Worm (Caenorhabditis elegans) whole organism, midembryonic: ENCODE results near the gene F19F10.1.

Experiments used
- T22C8.4 ChIP-seq: fragments of 200-800 bp; sonication (Bioruptor generic); IDR thresholded peaks from 2 replicates; pipeline ENCODE4 v1.3.6; 2022; ENCODE audit warnings: missing genetic modification characterization, missing compliant biosample characterization
- cog-1 ChIP-seq: sonication (generic microtip); optimal IDR thresholded peaks from 2 replicates; lab custom pipeline; 2016; ENCODE audit warnings: missing genetic modification characterization, missing compliant biosample characterization
- flt-1 ChIP-seq: fragments of 200-800 bp; sonication (Bioruptor generic); IDR thresholded peaks from 2 replicates; pipeline ENCODE4 v1.3.6; 2022; ENCODE audit warnings: missing genetic modification characterization, missing compliant biosample characterization
- klf-2 ChIP-seq: fragments of 200-800 bp; sonication (Bioruptor generic); conservative IDR thresholded peaks from 2 replicates; pipeline ENCODE4 v1.3.6; 2022; ENCODE audit warnings: missing genetic modification reagents, missing genetic modification characterization, missing compliant biosample characterization
- med-1 ChIP-seq: sonication (generic microtip); optimal IDR thresholded peaks from 2 replicates; lab custom pipeline; 2017; ENCODE audit warnings: missing genetic modification characterization, mild to moderate bottlenecking, missing compliant biosample characterization, antibody characterized with exemption, missing genetic modification reagents; ENCODE audit not compliant: insufficient read depth
- ref-1 ChIP-seq: fragments of 200-800 bp; sonication (Bioruptor generic); conservative IDR thresholded peaks from 2 replicates; pipeline ENCODE4 v1.3.6; 2022; ENCODE audit warnings: missing genetic modification reagents, missing genetic modification characterization, missing compliant biosample characterization
- tab-1 ChIP-seq: fragments of 200-800 bp; sonication (Bioruptor generic); IDR thresholded peaks from 2 replicates; pipeline ENCODE4 v1.3.6; 2022; ENCODE audit warnings: missing genetic modification characterization, missing compliant biosample characterization
- ztf-23 ChIP-seq: fragments of 200-800 bp; sonication (Bioruptor generic); IDR thresholded peaks from 2 replicates; pipeline ENCODE4 v1.3.6; 2022; ENCODE audit warnings: missing genetic modification reagents, missing genetic modification characterization, missing compliant biosample characterization
- ztf-29 ChIP-seq: fragments of 200-800 bp; sonication (Bioruptor generic); IDR thresholded peaks from 2 replicates; pipeline ENCODE4 v1.3.6; 2022; ENCODE audit warnings: missing genetic modification reagents, missing genetic modification characterization, missing compliant biosample characterization

The F19F10.1 gene

DNA sequence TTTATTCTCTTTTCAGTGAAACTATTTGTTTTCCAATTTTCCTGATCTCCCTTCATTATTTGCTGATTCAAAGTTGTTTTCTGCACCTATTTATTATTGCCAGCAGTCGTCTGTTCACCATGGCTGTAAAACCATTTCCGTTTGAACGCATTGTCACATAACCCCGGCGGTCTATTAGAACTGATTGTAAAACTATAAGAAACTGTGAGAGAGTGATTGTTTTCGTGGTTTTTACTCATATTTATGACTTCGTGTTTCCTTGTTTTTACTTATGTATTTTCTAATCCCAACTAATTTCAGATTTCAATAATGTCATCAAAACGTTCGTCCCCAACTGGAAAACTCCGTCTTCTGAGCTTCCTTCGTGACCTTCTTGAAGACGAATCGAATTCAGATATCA is at the start of gene F19F10.1:
Gene F19F10.1, plus strand, starts transcription at position 301 of the 400 bp plus-strand sequence.
- TF ChIP-seq med-1 (GFP tag; lab: Kevin White, UChicago) (no peak), cog-1 (tag; lab: Kevin White, UChicago) (no peak), ztf-23 (GFP tag; lab: Robert Waterston, UW) (no peak), ref-1 (GFP tag; lab: Robert Waterston, UW) (no peak), klf-2 (GFP tag; lab: Robert Waterston, UW) (no peak), T22C8.4 (GFP tag; lab: Robert Waterston, UW) (no peak), flt-1 (no peak), tab-1 (GFP tag; lab: Robert Waterston, UW) (no peak), ztf-29 (no peak)

DNA sequence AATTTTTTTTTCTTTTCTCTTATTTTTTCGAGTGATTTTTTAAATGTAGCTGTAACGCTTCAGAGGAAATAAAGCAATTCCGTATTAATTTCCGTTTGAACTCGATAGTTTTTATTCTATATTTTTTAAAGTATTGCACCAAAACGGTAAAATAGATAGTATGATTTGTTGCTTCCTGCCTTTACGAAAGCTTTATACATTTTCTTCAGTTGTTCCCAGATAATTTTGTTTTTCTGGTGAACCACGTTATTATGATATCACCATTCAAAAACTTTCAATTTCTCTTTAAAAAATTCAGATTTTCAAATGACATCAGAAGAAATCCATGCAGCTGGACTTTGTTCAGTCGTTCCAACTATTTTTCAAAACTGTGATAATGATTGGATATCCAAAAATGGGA is 48.1 kb upstream of the F19F10.1 start, which contains the start of gene srb-18:
Gene srb-18, plus strand, starts transcription at position 301 of the 400 bp plus-strand sequence.
- TF ChIP-seq flt-1 (no peak), ref-1 (GFP tag; lab: Robert Waterston, UW) (no peak), ztf-23 (GFP tag; lab: Robert Waterston, UW) (no peak), tab-1 (GFP tag; lab: Robert Waterston, UW) (no peak), T22C8.4 (GFP tag; lab: Robert Waterston, UW) (no peak), klf-2 (GFP tag; lab: Robert Waterston, UW) (no peak), cog-1 (tag; lab: Kevin White, UChicago) (no peak), ztf-29 (no peak), med-1 (GFP tag; lab: Kevin White, UChicago) (no peak)

DNA sequence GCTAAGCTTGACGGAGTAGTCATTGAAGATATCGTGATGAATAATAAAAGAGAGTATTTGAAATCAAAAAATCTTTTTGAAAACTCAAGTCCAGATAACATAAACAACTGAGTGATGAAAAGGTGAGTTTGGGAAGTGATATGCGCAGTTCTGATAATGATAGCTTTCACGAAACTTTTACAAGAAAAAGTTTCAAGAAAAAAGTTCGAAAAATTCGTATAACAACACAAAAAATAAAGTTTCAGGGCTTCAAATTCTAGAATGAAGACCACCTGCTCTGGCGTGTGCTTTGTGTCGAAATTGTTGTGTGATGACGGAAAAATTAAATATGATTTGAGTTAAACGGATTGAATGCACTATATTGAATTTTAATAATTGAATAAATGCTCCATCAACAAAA is 43.0 kb upstream of the F19F10.1 start, which contains the start of gene srb-19:
Gene srb-19, minus strand, starts transcription at position 101 of the 400 bp plus-strand sequence.
- TF ChIP-seq ref-1 (GFP tag; lab: Robert Waterston, UW): no peak
- no peak for TF ChIP-seq klf-2 (GFP tag; lab: Robert Waterston, UW)
- no peak for TF ChIP-seq ztf-23 (GFP tag; lab: Robert Waterston, UW)
- no peak for TF ChIP-seq med-1 (GFP tag; lab: Kevin White, UChicago)
- TF ChIP-seq flt-1: no peak
- TF ChIP-seq tab-1 (GFP tag; lab: Robert Waterston, UW): no peak
- no peak for TF ChIP-seq cog-1 (tag; lab: Kevin White, UChicago)
- no peak for TF ChIP-seq ztf-29
- TF ChIP-seq T22C8.4 (GFP tag; lab: Robert Waterston, UW): no peak

DNA sequence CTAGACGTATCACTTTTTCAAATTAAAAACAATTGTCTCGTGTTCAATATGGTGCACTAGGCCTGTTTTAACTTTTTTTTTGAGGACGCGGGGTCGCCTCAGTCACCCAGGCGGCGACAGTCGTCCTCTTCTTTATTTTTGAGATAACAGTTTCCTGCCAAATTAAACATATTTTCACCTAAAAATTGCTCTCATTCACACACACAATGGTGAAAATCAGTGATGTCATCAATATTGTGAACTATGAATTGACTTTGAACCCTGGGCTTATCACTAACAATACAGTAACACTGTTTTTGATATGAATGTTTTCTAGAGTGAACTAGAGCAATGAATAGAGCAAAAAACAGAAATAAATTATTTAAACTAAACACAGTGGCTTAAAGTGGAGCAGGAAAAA is 41.7 kb upstream of the F19F10.1 start:
- TF ChIP-seq ztf-23 (GFP tag; lab: Robert Waterston, UW): no peak
- TF ChIP-seq med-1 (GFP tag; lab: Kevin White, UChicago): no peak
- TF ChIP-seq flt-1: no peak
- TF ChIP-seq ref-1 (GFP tag; lab: Robert Waterston, UW): no peak
- no peak for TF ChIP-seq tab-1 (GFP tag; lab: Robert Waterston, UW)
- TF ChIP-seq cog-1 (tag; lab: Kevin White, UChicago): no peak
- no peak for TF ChIP-seq klf-2 (GFP tag; lab: Robert Waterston, UW)
- TF ChIP-seq ztf-29: no peak
- no peak for TF ChIP-seq T22C8.4 (GFP tag; lab: Robert Waterston, UW)

DNA sequence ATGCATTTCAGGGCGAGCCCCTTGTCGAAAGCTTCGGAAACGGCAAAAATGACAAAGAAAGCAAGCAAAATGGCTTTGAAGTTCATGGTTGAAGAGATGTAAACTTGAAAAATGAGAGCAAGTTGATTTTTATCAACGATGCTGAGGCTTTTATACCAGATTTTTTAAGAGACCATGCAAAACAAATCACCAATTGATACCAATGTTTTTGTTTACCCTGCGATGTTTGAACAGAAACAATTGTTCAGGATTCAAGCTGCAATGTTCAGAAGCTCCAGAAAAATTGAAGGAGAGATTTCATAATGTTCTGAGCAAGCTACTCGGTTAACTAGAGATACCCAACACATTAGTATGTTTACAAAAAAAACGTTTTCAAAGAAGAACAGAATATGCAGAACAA is 40.8 kb upstream of the F19F10.1 start, which contains the start of gene C54F6.15:
Gene C54F6.15, minus strand, starts transcription at position 101 of the 400 bp plus-strand sequence.
- no peak for TF ChIP-seq klf-2 (GFP tag; lab: Robert Waterston, UW)
- TF ChIP-seq tab-1 (GFP tag; lab: Robert Waterston, UW): no peak
- TF ChIP-seq ref-1 (GFP tag; lab: Robert Waterston, UW): no peak
- TF ChIP-seq med-1 (GFP tag; lab: Kevin White, UChicago): no peak
- TF ChIP-seq T22C8.4 (GFP tag; lab: Robert Waterston, UW): no peak

DNA sequence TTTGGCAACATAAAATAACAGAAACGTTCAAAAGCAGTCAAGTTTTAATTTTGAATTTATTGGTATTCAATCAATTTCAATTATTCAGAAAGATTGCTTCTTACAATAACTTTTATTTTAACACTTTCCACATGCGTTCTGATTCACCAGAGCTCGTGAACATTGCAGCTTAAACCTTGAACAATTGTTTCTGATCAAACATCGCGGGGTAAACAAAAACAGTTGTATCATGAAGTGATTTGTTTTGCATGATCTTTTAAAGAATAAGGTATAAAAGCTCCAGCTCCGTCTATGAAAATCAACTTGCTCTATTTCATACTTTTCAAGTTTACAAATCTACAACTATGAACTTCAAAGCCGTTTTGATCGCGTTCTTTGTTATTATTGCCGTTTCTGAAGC is 39.7 kb upstream of the F19F10.1 start, which contains the start of gene C54F6.6:
Gene C54F6.6, plus strand, starts transcription at position 301 of the 400 bp plus-strand sequence.
- no peak for TF ChIP-seq ztf-23 (GFP tag; lab: Robert Waterston, UW)
- no peak for TF ChIP-seq ztf-29
- TF ChIP-seq flt-1: no peak
- no peak for TF ChIP-seq T22C8.4 (GFP tag; lab: Robert Waterston, UW)
- TF ChIP-seq klf-2 (GFP tag; lab: Robert Waterston, UW): no peak

DNA sequence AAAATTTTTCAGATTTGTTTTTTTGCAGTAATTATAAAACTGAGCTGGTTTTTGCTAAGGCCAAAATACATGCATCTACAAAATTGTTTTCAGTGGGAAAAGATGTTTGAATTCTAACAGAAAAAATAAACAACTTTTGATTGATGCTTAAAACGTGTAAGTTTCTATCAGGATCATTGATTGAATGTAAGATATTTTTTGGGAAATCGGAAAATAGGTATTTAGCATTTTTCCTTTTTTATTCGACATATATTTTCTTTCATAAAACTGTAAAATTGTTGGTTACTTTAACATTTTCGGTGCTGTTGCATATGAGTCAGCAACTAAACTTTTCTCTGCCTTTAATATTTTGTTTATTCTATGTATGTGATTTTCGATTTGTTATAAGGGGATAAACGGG is 38.6 kb upstream of the F19F10.1 start, which contains the start of gene C54F6.20:
Gene C54F6.20, plus strand, starts transcription at position 301 of the 400 bp plus-strand sequence.
- TF ChIP-seq ztf-23 (GFP tag; lab: Robert Waterston, UW): no peak
- TF ChIP-seq med-1 (GFP tag; lab: Kevin White, UChicago): no peak
- no peak for TF ChIP-seq cog-1 (tag; lab: Kevin White, UChicago)
- no peak for TF ChIP-seq ztf-29
- no peak for TF ChIP-seq flt-1

DNA sequence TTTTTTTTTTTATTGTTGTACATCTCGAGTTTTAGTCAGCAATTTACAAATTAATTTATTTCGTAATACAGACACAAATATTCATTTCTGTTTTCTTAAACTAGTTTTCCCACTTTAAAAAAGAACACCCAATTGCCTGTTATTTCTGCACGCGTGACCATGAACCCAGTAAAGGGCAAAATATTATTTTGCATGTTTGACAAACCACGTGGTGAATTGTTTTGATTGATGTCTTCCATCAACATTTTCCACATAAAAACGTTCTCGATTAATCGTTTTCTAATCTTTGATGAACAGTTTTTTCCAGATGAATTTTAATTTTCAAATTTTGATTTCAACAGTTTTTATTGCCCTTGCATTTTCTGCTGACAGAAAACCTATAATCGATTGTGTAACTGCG is 37.4 kb upstream of the F19F10.1 start, which contains the start of gene C54F6.18:
Gene C54F6.18, plus strand, starts transcription at position 301 of the 400 bp plus-strand sequence.
- no peak for TF ChIP-seq klf-2 (GFP tag; lab: Robert Waterston, UW)
- TF ChIP-seq T22C8.4 (GFP tag; lab: Robert Waterston, UW): no peak
- TF ChIP-seq ref-1 (GFP tag; lab: Robert Waterston, UW): no peak
- no peak for TF ChIP-seq ztf-29
- no peak for TF ChIP-seq tab-1 (GFP tag; lab: Robert Waterston, UW)
- no peak for TF ChIP-seq med-1 (GFP tag; lab: Kevin White, UChicago)
- no peak for TF ChIP-seq flt-1
- TF ChIP-seq cog-1 (tag; lab: Kevin White, UChicago): no peak
- no peak for TF ChIP-seq ztf-23 (GFP tag; lab: Robert Waterston, UW)

DNA sequence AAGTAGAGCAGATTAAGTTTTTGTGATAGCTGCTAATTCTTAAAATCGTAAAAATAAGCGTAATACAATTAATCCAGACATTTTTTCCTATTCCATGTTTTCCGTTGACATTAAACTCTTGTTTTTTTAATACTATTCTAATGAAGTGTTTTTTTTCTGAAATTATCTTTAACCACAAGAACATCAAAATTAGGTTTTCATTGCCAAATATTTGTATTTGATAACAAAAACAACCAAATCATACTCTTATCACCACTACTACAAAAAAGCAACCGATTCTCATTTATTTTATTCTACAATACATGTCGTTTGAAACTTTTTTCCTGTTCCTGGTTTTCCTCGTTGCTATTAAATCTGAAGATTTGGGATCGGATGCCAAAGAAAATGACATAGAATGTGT is 35.9 kb upstream of the F19F10.1 start, which contains the start of gene C54F6.17:
Gene C54F6.17, plus strand, starts transcription at position 301 of the 400 bp plus-strand sequence.
- TF ChIP-seq T22C8.4 (GFP tag; lab: Robert Waterston, UW) (no peak), med-1 (GFP tag; lab: Kevin White, UChicago) (no peak), klf-2 (GFP tag; lab: Robert Waterston, UW) (no peak), tab-1 (GFP tag; lab: Robert Waterston, UW) (no peak), flt-1 (no peak), ztf-23 (GFP tag; lab: Robert Waterston, UW) (no peak), ztf-29 (no peak), ref-1 (GFP tag; lab: Robert Waterston, UW) (no peak), cog-1 (tag; lab: Kevin White, UChicago) (no peak)
